Worm (Caenorhabditis elegans) whole organism, early embryonic: ENCODE results near the gene sru-25.
A peak's percentile ranks its signal among the peaks of the same experiment; 100 is the strongest.

ENCODE experiments used
- B0310.2 ChIP-seq: sonication (generic microtip); optimal IDR thresholded peaks from 2 replicates; lab custom pipeline; 2016; ENCODE audit warnings: mild to moderate bottlenecking, missing genetic modification characterization, missing compliant biosample characterization
- F13C5.2 ChIP-seq: sonication (generic microtip); optimal IDR thresholded peaks from 2 replicates; lab custom pipeline; 2017; ENCODE audit warnings: mild to moderate bottlenecking, missing genetic modification characterization, inconsistent platforms, missing compliant biosample characterization
- aly-1 ChIP-seq: sonication (generic microtip); optimal IDR thresholded peaks from 2 replicates; lab custom pipeline; 2016; ENCODE audit warnings: missing genetic modification characterization, missing compliant biosample characterization
- ama-1 ChIP-seq: fragments of 150-350 bp; optimal IDR thresholded peaks from 2 replicates; lab custom pipeline; 2014
- ceh-13 ChIP-seq: fragments of 200-800 bp; sonication (Bioruptor generic); optimal IDR thresholded peaks from 2 replicates; lab custom pipeline; 2018; ENCODE audit warnings: mild to moderate bottlenecking, missing genetic modification characterization, missing compliant biosample characterization
- ceh-36 ChIP-seq: sonication (generic microtip); optimal IDR thresholded peaks from 2 replicates; lab custom pipeline; 2016; ENCODE audit warnings: missing genetic modification characterization, inconsistent platforms, missing compliant biosample characterization
- ets-7 ChIP-seq: sonication (generic microtip); optimal IDR thresholded peaks from 2 replicates; lab custom pipeline; 2016; ENCODE audit warnings: missing genotype, missing genetic modification characterization, missing compliant biosample characterization
- flt-1 ChIP-seq: fragments of 200-800 bp; sonication (Bioruptor generic); IDR thresholded peaks from 2 replicates; pipeline ENCODE4 v1.3.6; 2022; ENCODE audit warnings: missing genetic modification characterization, missing compliant biosample characterization
- hmbx-1 ChIP-seq: sonication (generic microtip); optimal IDR thresholded peaks from 2 replicates; lab custom pipeline; 2016; ENCODE audit warnings: mild to moderate bottlenecking, missing genetic modification characterization, missing compliant biosample characterization
- hmg-4 ChIP-seq: fragments of 200-800 bp; sonication (Bioruptor generic); optimal IDR thresholded peaks from 2 replicates; lab custom pipeline; 2018; ENCODE audit warnings: mild to moderate bottlenecking, missing genetic modification characterization, missing compliant biosample characterization
- hnd-1 ChIP-seq: sonication (generic microtip); optimal IDR thresholded peaks from 2 replicates; lab custom pipeline; 2016; ENCODE audit warnings: missing genetic modification characterization, missing compliant biosample characterization
- pes-1 ChIP-seq: fragments of 200-800 bp; sonication (Bioruptor generic); IDR thresholded peaks from 2 replicates; pipeline ENCODE4 v1.3.6; 2022; ENCODE audit warnings: missing genetic modification reagents, missing genetic modification characterization, missing compliant biosample characterization
- scrt-1 ChIP-seq: fragments of 200-800 bp; sonication (Bioruptor generic); IDR thresholded peaks from 2 replicates; pipeline ENCODE4 v1.3.6; 2022; ENCODE audit warnings: missing genetic modification characterization, missing compliant biosample characterization
- sea-1 ChIP-seq: fragments of 200-800 bp; sonication (Bioruptor generic); conservative IDR thresholded peaks from 2 replicates; pipeline ENCODE4 v1.3.6; 2022; ENCODE audit warnings: missing genetic modification characterization, missing compliant biosample characterization
- tbx-11 ChIP-seq: fragments of 200-800 bp; sonication (Bioruptor generic); IDR thresholded peaks from 2 replicates; pipeline ENCODE4 v1.3.6; 2022; ENCODE audit warnings: missing genetic modification characterization, missing compliant biosample characterization
- tbx-37 ChIP-seq: fragments of 200-800 bp; sonication (Bioruptor generic); conservative IDR thresholded peaks from 2 replicates; pipeline ENCODE4 v1.3.6; 2022; ENCODE audit warnings: missing genetic modification reagents, missing genetic modification characterization, missing compliant biosample characterization
- tra-4 ChIP-seq: sonication (generic microtip); optimal IDR thresholded peaks from 2 replicates; lab custom pipeline; 2017; ENCODE audit warnings: missing genetic modification characterization, missing compliant biosample characterization

The sru-25 gene

ce11 chrV:674213-674612 is at the start of gene sru-25:
Gene sru-25 (minus strand): TSS chrV:674313.
- TF ChIP-seq tbx-11 (GFP tag; lab: Robert Waterston, UW) (no peak), hmbx-1 (tag; lab: Kevin White, UChicago) (no peak), flt-1 (no peak), scrt-1 (GFP tag; lab: Robert Waterston, UW) (no peak), aly-1 (no peak), sea-1 (GFP tag; lab: Robert Waterston, UW) (no peak), ets-7 (tag; lab: Kevin White, UChicago) (no peak), ceh-36 (no peak), tbx-37 (no peak), pes-1 (no peak), tra-4 (tag; lab: Kevin White, UChicago) (no peak), F13C5.2 (tag; lab: Kevin White, UChicago) (no peak), B0310.2 (tag; lab: Kevin White, UChicago) (no peak), hmg-4 (GFP tag; lab: Kevin White, UChicago) (no peak), hnd-1 (tag; lab: Kevin White, UChicago) (no peak)

ce11 chrV:722889-723288 is 48.8 kb upstream of the sru-25 start:
- TF ChIP-seq ama-1 (lab: Kevin White, UChicago) (no peak), tra-4 (tag; lab: Kevin White, UChicago) (no peak), F13C5.2 (tag; lab: Kevin White, UChicago) (no peak), flt-1 (no peak), ceh-13 (GFP tag; lab: Kevin White, UChicago) (no peak), hnd-1 (tag; lab: Kevin White, UChicago) (no peak), B0310.2 (tag; lab: Kevin White, UChicago) (no peak), pes-1 (no peak), tbx-11 (GFP tag; lab: Robert Waterston, UW) (no peak), ceh-36 (no peak), scrt-1 (GFP tag; lab: Robert Waterston, UW) (no peak), hmbx-1 (tag; lab: Kevin White, UChicago) (no peak), sea-1 (GFP tag; lab: Robert Waterston, UW) (no peak), hmg-4 (GFP tag; lab: Kevin White, UChicago) (no peak), tbx-37 (no peak), aly-1 (no peak), ets-7 (tag; lab: Kevin White, UChicago) (no peak)

- TF ChIP-seq scrt-1 (GFP tag; lab: Robert Waterston, UW) (no peak), ceh-13 (GFP tag; lab: Kevin White, UChicago) (no peak), F13C5.2 (tag; lab: Kevin White, UChicago) (no peak)
These were observed 45.6 kb upstream of the sru-25 start, which contains the start of gene srbc-40 for ce11 chrV:719731-720130. Gene srbc-40 (minus strand): TSS chrV:719831.

ce11 chrV:712882-713281 is 38.8 kb upstream of the sru-25 start, which contains the start of gene cyp-33C11:
Gene cyp-33C11 (minus strand): TSS chrV:712982.
- no peak for TF ChIP-seq ama-1 (lab: Kevin White, UChicago)

ce11 chrV:708808-709207 is 34.7 kb upstream of the sru-25 start, which contains the start of gene srbc-39:
Gene srbc-39 (plus strand): TSS chrV:709108.
- no peak for TF ChIP-seq hnd-1 (tag; lab: Kevin White, UChicago)
- TF ChIP-seq flt-1: no peak

ce11 chrV:706918-707317 is 32.8 kb upstream of the sru-25 start, which contains the start of gene srbc-38:
Gene srbc-38 (plus strand): TSS chrV:707218.
- TF ChIP-seq flt-1 (no peak), pes-1 (no peak), ama-1 (lab: Kevin White, UChicago) (no peak), ceh-36 (no peak), tbx-37 (no peak), hmbx-1 (tag; lab: Kevin White, UChicago) (no peak), hmg-4 (GFP tag; lab: Kevin White, UChicago) (no peak), scrt-1 (GFP tag; lab: Robert Waterston, UW) (no peak), sea-1 (GFP tag; lab: Robert Waterston, UW) (no peak), F13C5.2 (tag; lab: Kevin White, UChicago) (no peak), aly-1 (no peak), tbx-11 (GFP tag; lab: Robert Waterston, UW) (no peak), B0310.2 (tag; lab: Kevin White, UChicago) (no peak)

- TF ChIP-seq tbx-11 (GFP tag; lab: Robert Waterston, UW): peak; percentile 27; the same call in 1 of the 2 replicates
- TF ChIP-seq tbx-37: 0 out of 2 replicates have a peak, but pooled peaks have one; percentile 4
- peak; percentile 37; the same call in 1 of the 2 replicates for TF ChIP-seq flt-1
- peak; percentile 68; the same call in 1 of the 2 replicates for TF ChIP-seq scrt-1 (GFP tag; lab: Robert Waterston, UW)
- TF ChIP-seq pes-1: peak; percentile 78
These were observed 32.3 kb upstream of the sru-25 start for ce11 chrV:706449-706848.

- TF ChIP-seq sea-1 (GFP tag; lab: Robert Waterston, UW) (no peak), ets-7 (tag; lab: Kevin White, UChicago) (no peak), scrt-1 (GFP tag; lab: Robert Waterston, UW) (no peak), ceh-36 (no peak), hnd-1 (tag; lab: Kevin White, UChicago) (no peak)
These were observed 28.1 kb upstream of the sru-25 start, which contains the start of gene srbc-37 for ce11 chrV:702260-702659. Gene srbc-37 (plus strand): TSS chrV:702560.
